Fruit fly (Drosophila melanogaster): Measurements from ENCODE around the gene Dnz1.

DNA sequence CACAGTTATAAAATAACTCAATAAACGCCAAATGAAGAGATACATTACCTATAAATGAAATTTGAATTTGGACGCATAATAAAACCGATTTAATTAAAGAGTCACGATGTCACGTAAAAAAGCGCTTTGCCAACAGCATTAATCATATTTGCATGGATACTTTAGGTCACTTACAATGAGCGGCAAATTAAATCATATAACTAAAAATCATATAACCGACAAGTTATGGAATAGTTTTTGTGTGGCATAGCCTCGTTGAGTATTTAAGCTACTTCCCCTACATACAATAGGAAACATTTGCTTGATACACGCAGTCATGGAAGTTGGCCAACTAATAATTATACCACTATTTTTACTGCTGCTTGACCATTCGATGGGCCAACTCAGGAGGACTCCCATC, 37.6 kb downstream of the Dnz1 start, which contains the start of gene CG6508:
- TF ChIP-seq Dll (optimal IDR thresholded peaks at IDR 0.05) (no peak), psq (optimal IDR thresholded peaks at IDR 0.05) (no peak), pan (optimal IDR thresholded peaks at IDR 0.05) (no peak), EcR (GFP tag; optimal IDR thresholded peaks at IDR 0.05) (no peak), CG8478 (optimal IDR thresholded peaks at IDR 0.05) (no peak), usp (GFP tag; optimal IDR thresholded peaks at IDR 0.05) (no peak)
